Fruit fly (Drosophila melanogaster) whole organism, embryonic: ENCODE data around the gene Irk1.

Experiments
- Blimp-1 ChIP-seq: fragments of 200-800 bp; sonication (Bioruptor generic); optimal IDR thresholded peaks from 3 replicates; lab custom pipeline; 2018; ENCODE audit warnings: missing biosample characterization, missing genetic modification characterization, mild to moderate bottlenecking, moderate library complexity, missing genetic modification reagents
- CG10267 ChIP-seq: fragments of 200-800 bp; sonication (Bioruptor generic); optimal IDR thresholded peaks from 2 replicates; lab custom pipeline; 2018; ENCODE audit warnings: missing biosample characterization, mild to moderate bottlenecking, missing genetic modification characterization, moderate library complexity
- CG10979 ChIP-seq: fragments of 200-800 bp; sonication (Bioruptor generic); optimal IDR thresholded peaks from 2 replicates; lab custom pipeline; 2018; ENCODE audit warnings: missing biosample characterization, mild to moderate bottlenecking, missing genetic modification characterization, moderate library complexity
- CG11247 ChIP-seq: fragments of 200-800 bp; sonication (Bioruptor generic); IDR thresholded peaks from 2 replicates; pipeline ENCODE4 v1.3.6; 2022; ENCODE audit warnings: missing biosample characterization, missing genetic modification characterization
- CG13296 ChIP-seq: fragments of 200-800 bp; sonication (Bioruptor generic); optimal IDR thresholded peaks from 3 replicates; lab custom pipeline; 2018; ENCODE audit warnings: missing biosample characterization, mild to moderate bottlenecking, missing genetic modification characterization
- CG14860 ChIP-seq: fragments of 200-800 bp; sonication (Bioruptor generic); IDR thresholded peaks from 3 replicates; pipeline ENCODE4 v1.3.6; 2022; ENCODE audit warnings: missing biosample characterization, missing genetic modification characterization; ENCODE audit not compliant: partially characterized antibody
- CG15073 ChIP-seq: fragments of 200-800 bp; sonication (Bioruptor generic); optimal IDR thresholded peaks from 2 replicates; lab custom pipeline; 2016; ENCODE audit warnings: missing biosample characterization, missing genetic modification characterization
- CG1647 ChIP-seq: fragments of 200-800 bp; sonication (Bioruptor generic); optimal IDR thresholded peaks from 3 replicates; lab custom pipeline; 2016; ENCODE audit warnings: missing biosample characterization, missing genetic modification characterization
- CG16815 ChIP-seq: fragments of 200-800 bp; sonication (Bioruptor generic); optimal IDR thresholded peaks from 3 replicates; lab custom pipeline; 2017; ENCODE audit warnings: missing biosample characterization, mild to moderate bottlenecking, missing genetic modification characterization
- CG17361 ChIP-seq: fragments of 200-800 bp; sonication (Bioruptor generic); IDR thresholded peaks from 3 replicates; pipeline ENCODE4 v1.3.6; 2022; ENCODE audit warnings: missing biosample characterization, missing genetic modification characterization
- CG17385 ChIP-seq: fragments of 200-800 bp; sonication (Bioruptor generic); optimal IDR thresholded peaks from 3 replicates; lab custom pipeline; 2018; ENCODE audit warnings: missing biosample characterization, mild to moderate bottlenecking, missing genetic modification characterization
- CG17612 ChIP-seq: fragments of 200-800 bp; sonication (Bioruptor generic); IDR thresholded peaks from 2 replicates; pipeline ENCODE4 v1.3.6; 2022; ENCODE audit warnings: missing biosample characterization, missing genetic modification characterization
- CG18476 ChIP-seq: fragments of 200-800 bp; sonication (Bioruptor generic); optimal IDR thresholded peaks from 2 replicates; lab custom pipeline; 2016; ENCODE audit warnings: missing biosample characterization, mild to moderate bottlenecking, missing genetic modification characterization
- CG33213 ChIP-seq: fragments of 200-800 bp; sonication (Bioruptor generic); optimal IDR thresholded peaks from 3 replicates; lab custom pipeline; 2016; ENCODE audit warnings: missing biosample characterization, missing genetic modification characterization
- CG34422 ChIP-seq: fragments of 200-800 bp; sonication (Bioruptor generic); IDR thresholded peaks from 3 replicates; pipeline ENCODE4 v1.3.6; 2022; ENCODE audit warnings: missing biosample characterization, missing genetic modification characterization
- CG43689 ChIP-seq: fragments of 200-800 bp; sonication (Bioruptor generic); IDR thresholded peaks from 2 replicates; pipeline ENCODE4 v1.3.6; 2022; ENCODE audit warnings: missing biosample characterization, missing genetic modification characterization
- CG4404 ChIP-seq: fragments of 200-800 bp; sonication (Bioruptor generic); IDR thresholded peaks from 2 replicates; pipeline ENCODE4 v1.3.6; 2022; ENCODE audit warnings: missing biosample characterization, missing genetic modification characterization
- CG6254 ChIP-seq: fragments of 200-800 bp; sonication (Bioruptor generic); optimal IDR thresholded peaks from 3 replicates; lab custom pipeline; 2017; ENCODE audit warnings: mild to moderate bottlenecking, missing biosample characterization, missing genetic modification reagents, missing genetic modification characterization
- CG8388 ChIP-seq: fragments of 200-800 bp; sonication (Bioruptor generic); optimal IDR thresholded peaks from 2 replicates; lab custom pipeline; 2019; ENCODE audit warnings: missing biosample characterization, mild to moderate bottlenecking, missing genetic modification characterization, moderate library complexity
- Camta ChIP-seq: fragments of 200-800 bp; sonication (Bioruptor generic); optimal IDR thresholded peaks from 2 replicates; lab custom pipeline; 2016; ENCODE audit warnings: missing biosample characterization, missing genetic modification characterization
- Dad ChIP-seq: fragments of 200-800 bp; sonication (Bioruptor generic); optimal IDR thresholded peaks from 3 replicates; lab custom pipeline; 2016; ENCODE audit warnings: missing biosample characterization, missing genetic modification characterization
- Lim3 ChIP-seq: fragments of 200-800 bp; sonication (Bioruptor generic); IDR thresholded peaks from 2 replicates; pipeline ENCODE4 v1.3.6; 2022; ENCODE audit warnings: missing biosample characterization, missing genetic modification characterization
- Max ChIP-seq: fragments of 200-800 bp; sonication (Bioruptor generic); optimal IDR thresholded peaks from 2 replicates; lab custom pipeline; 2016; ENCODE audit warnings: missing biosample characterization, mild to moderate bottlenecking, missing genetic modification characterization
- NC2α ChIP-seq: fragments of 200-800 bp; sonication (Bioruptor generic); optimal IDR thresholded peaks from 2 replicates; lab custom pipeline; 2016; ENCODE audit warnings: missing biosample characterization, missing genetic modification characterization
- NC2β ChIP-seq: fragments of 200-800 bp; sonication (Bioruptor generic); optimal IDR thresholded peaks from 2 replicates; lab custom pipeline; 2016; ENCODE audit warnings: missing biosample characterization, missing genetic modification characterization
- Oaz ChIP-seq: fragments of 200-800 bp; sonication (Bioruptor generic); IDR thresholded peaks from 2 replicates; pipeline ENCODE4 v1.3.6; 2022; ENCODE audit warnings: missing biosample characterization, missing genetic modification characterization
- Oli ChIP-seq: fragments of 200-800 bp; sonication (Bioruptor generic); optimal IDR thresholded peaks from 2 replicates; lab custom pipeline; 2018; ENCODE audit warnings: missing biosample characterization, mild to moderate bottlenecking, missing genetic modification characterization, moderate library complexity
- PHDP ChIP-seq: fragments of 200-800 bp; sonication (Bioruptor generic); optimal IDR thresholded peaks from 3 replicates; lab custom pipeline; 2018; ENCODE audit warnings: missing biosample characterization, mild to moderate bottlenecking, missing genetic modification characterization, moderate library complexity
- Stat92E ChIP-seq, 3 experiments: fragments of >200 bp in 2 of 3; fragments of 200-800 bp in 1 of 3; sonication (Bioruptor generic) in 1 of 3; optimal IDR thresholded peaks; 2 replicates each; lab custom pipeline; 2017 to 2019; ENCODE audit warnings: missing biosample characterization in 3 of 3, missing genetic modification characterization in 3 of 3, mild to moderate bottlenecking in 1 of 3, moderate library complexity in 1 of 3
- ab ChIP-seq: fragments of 200-800 bp; sonication (Bioruptor generic); optimal IDR thresholded peaks from 2 replicates; lab custom pipeline; 2016; ENCODE audit warnings: missing biosample characterization, missing genetic modification characterization
- ash1 ChIP-seq: fragments of 200-800 bp; sonication (Bioruptor generic); optimal IDR thresholded peaks from 2 replicates; lab custom pipeline; 2018; ENCODE audit warnings: missing biosample characterization, mild to moderate bottlenecking, missing genetic modification characterization
- chif ChIP-seq, 2 experiments: fragments of 200-800 bp; sonication (Bioruptor generic); optimal IDR thresholded peaks; 3 replicates each; lab custom pipeline; 2016; ENCODE audit warnings: missing biosample characterization in 2 of 2, missing genetic modification characterization in 2 of 2
- cwo ChIP-seq: fragments of 200-800 bp; sonication (Bioruptor generic); optimal IDR thresholded peaks from 3 replicates; lab custom pipeline; 2017; ENCODE audit warnings: missing biosample characterization, missing genetic modification characterization, mild to moderate bottlenecking, moderate library complexity, missing genetic modification reagents
- dimm ChIP-seq: fragments of 200-800 bp; sonication (Bioruptor generic); IDR thresholded peaks from 2 replicates; pipeline ENCODE4 v1.3.6; 2022; ENCODE audit warnings: missing biosample characterization, missing genetic modification characterization
- fd96Cb ChIP-seq: fragments of 200-800 bp; sonication (Bioruptor generic); optimal IDR thresholded peaks from 2 replicates; lab custom pipeline; 2018; ENCODE audit warnings: missing biosample characterization, mild to moderate bottlenecking, missing genetic modification characterization, moderate library complexity
- fu2 ChIP-seq: fragments of 200-800 bp; sonication (Bioruptor generic); optimal IDR thresholded peaks from 2 replicates; lab custom pipeline; 2016; ENCODE audit warnings: missing biosample characterization, missing genetic modification characterization
- gfzf ChIP-seq: fragments of 200-800 bp; sonication (Bioruptor generic); optimal IDR thresholded peaks from 2 replicates; lab custom pipeline; 2016; ENCODE audit warnings: missing biosample characterization, mild to moderate bottlenecking, missing genetic modification characterization, moderate library complexity
- jigr1 ChIP-seq: fragments of 200-800 bp; sonication (Bioruptor generic); IDR thresholded peaks from 3 replicates; pipeline ENCODE4 v1.3.6; 2022; ENCODE audit warnings: missing biosample characterization, missing genetic modification characterization
- lab ChIP-seq: fragments of 200-800 bp; sonication (Bioruptor generic); optimal IDR thresholded peaks from 3 replicates; lab custom pipeline; 2017; ENCODE audit warnings: missing biosample characterization, missing genetic modification characterization, mild to moderate bottlenecking, moderate library complexity, missing genetic modification reagents
- luna ChIP-seq: fragments of 200-800 bp; sonication (Bioruptor generic); optimal IDR thresholded peaks from 2 replicates; lab custom pipeline; 2016; ENCODE audit warnings: missing biosample characterization, missing genetic modification characterization
- org-1 ChIP-seq: fragments of 200-800 bp; sonication (Bioruptor generic); optimal IDR thresholded peaks from 2 replicates; lab custom pipeline; 2017; ENCODE audit warnings: missing biosample characterization, missing genetic modification characterization
- pho ChIP-seq: fragments of 200-800 bp; sonication (Bioruptor generic); optimal IDR thresholded peaks from 2 replicates; lab custom pipeline; 2016; ENCODE audit warnings: missing biosample characterization, missing genetic modification characterization
- pum ChIP-seq: fragments of 200-800 bp; sonication (Bioruptor generic); optimal IDR thresholded peaks from 2 replicates; lab custom pipeline; 2016; ENCODE audit warnings: missing biosample characterization, missing genetic modification characterization
- scrt ChIP-seq: fragments of 200-800 bp; sonication (Bioruptor generic); optimal IDR thresholded peaks from 2 replicates; lab custom pipeline; 2018; ENCODE audit warnings: missing biosample characterization, mild to moderate bottlenecking, missing genetic modification characterization, moderate library complexity
- sqz ChIP-seq: fragments of 200-800 bp; sonication (Bioruptor generic); optimal IDR thresholded peaks from 3 replicates; lab custom pipeline; 2018; ENCODE audit warnings: missing biosample characterization, mild to moderate bottlenecking, missing genetic modification characterization
- ssp ChIP-seq: fragments of 200-800 bp; sonication (Bioruptor generic); IDR thresholded peaks from 2 replicates; pipeline ENCODE4 v1.3.6; 2022; ENCODE audit warnings: missing biosample characterization, missing genetic modification characterization
- tna ChIP-seq: fragments of 200-800 bp; sonication (Bioruptor generic); IDR thresholded peaks from 2 replicates; pipeline ENCODE4 v1.3.6; 2022; ENCODE audit warnings: missing biosample characterization, missing genetic modification characterization; ENCODE audit not compliant: partially characterized antibody
- wor ChIP-seq: fragments of 200-800 bp; sonication (Bioruptor generic); IDR thresholded peaks from 2 replicates; pipeline ENCODE4 v1.3.6; 2022; ENCODE audit warnings: missing biosample characterization, missing genetic modification characterization
- yki ChIP-seq: fragments of >200 bp; optimal IDR thresholded peaks from 3 replicates; lab custom pipeline; 2018
- zen2 ChIP-seq: fragments of 200-800 bp; sonication (Bioruptor generic); IDR thresholded peaks from 3 replicates; pipeline ENCODE4 v1.3.6; 2022; ENCODE audit warnings: missing biosample characterization, missing genetic modification characterization; ENCODE audit not compliant: partially characterized antibody

Gene Irk1

DNA sequence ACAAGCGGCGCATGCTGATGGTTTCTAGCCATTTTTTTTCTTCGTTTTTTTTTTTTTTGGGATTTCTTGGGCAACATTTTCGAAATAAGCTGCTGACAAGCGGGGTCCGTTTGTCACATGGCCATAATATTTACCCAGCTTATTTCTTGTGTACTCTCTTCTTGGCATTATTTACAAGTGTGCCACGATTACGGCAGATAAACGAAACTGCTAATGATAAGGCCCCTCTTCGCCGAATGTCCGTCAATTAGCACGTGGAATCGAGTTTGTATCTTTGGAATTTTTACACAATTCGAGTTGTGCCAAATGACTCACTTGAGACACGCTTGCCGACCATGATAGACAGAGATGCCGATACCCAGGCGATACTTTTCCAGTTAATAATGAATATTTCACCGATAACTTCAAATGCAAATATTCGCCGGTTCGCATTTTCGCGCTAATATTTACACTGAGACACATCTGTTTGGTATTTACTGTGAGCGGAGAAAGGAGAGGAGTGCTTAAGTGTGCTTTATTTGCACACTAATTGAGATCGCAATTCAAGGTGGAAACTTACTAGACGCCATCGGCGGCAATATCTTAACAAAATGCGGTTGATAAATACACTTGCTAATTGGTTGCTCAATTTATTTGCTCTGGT, 8.4 kb downstream of the Irk1 start (continued):
- TF ChIP-seq chif (GFP tag; optimal IDR thresholded peaks at IDR 0.05; lab: Kevin White, UChicago) (no peak), cwo (GFP tag; lab: Kevin White, UChicago) (peak; percentile 69), Camta (GFP tag; lab: Kevin White, UChicago) (peak; percentile 41), pum (GFP tag; lab: Kevin White, UChicago) (no peak), wor (GFP tag; lab: Robert Waterston, UW) (no peak), Lim3 (GFP tag; lab: Robert Waterston, UW) (no peak), CG15073 (no peak), CG43689 (peak; percentile 29; the same call in 1 of the 2 replicates), fd96Cb (tag; lab: Kevin White, UChicago) (no peak), Oli (tag; lab: Kevin White, UChicago) (no peak), NC2α (GFP tag; lab: Kevin White, UChicago) (no peak), Max (GFP tag; lab: Kevin White, UChicago) (peak; percentile 7), luna (GFP tag; lab: Kevin White, UChicago) (no peak), NC2β (GFP tag; lab: Kevin White, UChicago) (no peak), CG33213 (GFP tag; lab: Kevin White, UChicago) (no peak), jigr1 (GFP tag; lab: Robert Waterston, UW) (no peak), Blimp-1 (GFP tag; lab: Kevin White, UChicago) (peak; percentile 27), ash1 (GFP tag; lab: Kevin White, UChicago) (no peak), CG14860 (GFP tag; lab: Robert Waterston, UW) (no peak), dimm (GFP tag; lab: Robert Waterston, UW) (no peak), pho (peak; percentile 42), CG1647 (no peak), CG17612 (GFP tag; lab: Robert Waterston, UW) (no peak), CG6254 (GFP tag; lab: Kevin White, UChicago) (no peak), CG13296 (peak; percentile 66), PHDP (peak; percentile 50), CG16815 (GFP tag; lab: Kevin White, UChicago) (no peak), CG10979 (tag; lab: Kevin White, UChicago) (no peak), ab (no peak), CG17385 (peak; percentile 11), CG34422 (no peak), CG4404 (GFP tag; lab: Robert Waterston, UW) (no peak), gfzf (GFP tag; lab: Kevin White, UChicago) (no peak), yki (lab: Kevin White, UChicago) (no peak), CG11247 (GFP tag; lab: Robert Waterston, UW) (no peak), Dad (GFP tag; lab: Kevin White, UChicago) (peak; percentile 29), ssp (no peak), CG18476 (GFP tag; lab: Kevin White, UChicago) (peak; percentile 0), sqz (GFP tag; lab: Kevin White, UChicago) (peak; percentile 35), tna (GFP tag; lab: Robert Waterston, UW) (no peak), CG17361 (GFP tag; lab: Robert Waterston, UW) (no peak), scrt (peak; percentile 44), CG8388 (no peak), Stat92E (GFP tag; optimal IDR thresholded peaks at IDR 0.05; lab: Kevin White, UChicago) (no peak), Oaz (GFP tag; lab: Robert Waterston, UW) (0 out of 2 replicates have a peak, but pooled peaks have one; percentile 18), CG10267 (tag; lab: Kevin White, UChicago) (no peak), org-1 (GFP tag; lab: Kevin White, UChicago) (peak; percentile 30), zen2 (GFP tag; lab: Robert Waterston, UW) (no peak), lab (peak; percentile 81), fu2 (GFP tag; lab: Kevin White, UChicago) (peak; percentile 40)
